Worm (Caenorhabditis elegans): ENCODE results near the gene nhr-253.

nhr-253 gene

ce11 chrV:381227-381950 lies 15.0 kb upstream of the nhr-253 start, which contains the start of gene ZK6.8:
TSS of gene ZK6.8 (plus strand) at chrV:381908.
- no peak for TF ChIP-seq unc-62 (GFP tag; optimal IDR thresholded peaks at IDR 0.05)

DNA sequence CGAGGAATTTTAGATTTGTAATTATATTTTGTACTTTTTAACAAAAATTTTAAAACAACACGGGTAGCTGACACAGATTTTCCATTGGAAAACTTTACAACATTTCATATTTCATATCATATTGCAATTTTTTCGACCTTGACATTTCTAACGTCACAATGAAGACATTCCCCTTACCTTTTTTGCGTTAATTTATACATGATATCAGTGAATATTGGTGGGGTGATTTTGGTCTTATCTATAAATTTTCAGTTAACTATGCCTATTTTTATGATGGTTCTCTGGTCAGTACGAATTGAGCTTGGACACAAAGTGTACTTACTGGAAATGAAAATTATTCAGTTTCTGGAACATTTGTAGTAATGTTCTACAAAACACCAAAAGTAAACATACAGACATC lies 11.9 kb upstream of the nhr-253 start:
- TF ChIP-seq unc-62 (GFP tag; optimal IDR thresholded peaks at IDR 0.05) = no peak

DNA sequence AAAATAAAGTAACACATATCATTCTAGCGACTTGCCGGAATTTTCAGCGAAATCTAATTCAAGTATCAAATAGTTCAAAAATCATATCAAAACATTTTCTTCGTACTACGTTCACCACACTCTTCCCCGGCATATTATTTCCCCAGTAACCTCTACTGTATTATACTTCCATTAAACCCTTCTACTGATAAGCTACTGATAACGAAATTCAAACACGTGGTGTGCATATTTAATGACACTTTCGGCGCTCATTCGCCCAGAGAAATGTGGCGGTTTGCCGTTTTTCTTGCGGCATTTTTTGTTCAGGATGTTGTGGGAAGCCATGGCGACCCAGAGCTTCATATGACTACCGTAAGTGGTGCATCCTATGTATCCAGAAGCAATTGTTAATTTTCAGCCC lies 10.9 kb upstream of the nhr-253 start, which contains the start of gene lipl-5:
lipl-5 (plus strand) TSS at position 259 of the 400 bp plus-strand sequence.
- no peak for TF ChIP-seq unc-62 (GFP tag; optimal IDR thresholded peaks at IDR 0.05)

ce11 chrV:388397-388796 lies 8.0 kb upstream of the nhr-253 start, which contains the start of gene ZK6.6:
TSS of gene ZK6.6 (plus strand) at chrV:388697.
- no peak for TF ChIP-seq unc-62 (GFP tag; optimal IDR thresholded peaks at IDR 0.05)

ce11 chrV:392199-392678 lies 4.2 kb upstream of the nhr-253 start, which contains the start of gene nhr-254:
TSS of gene nhr-254 (plus strand) at chrV:392628.
- no peak for TF ChIP-seq unc-62 (GFP tag; optimal IDR thresholded peaks at IDR 0.05)

DNA sequence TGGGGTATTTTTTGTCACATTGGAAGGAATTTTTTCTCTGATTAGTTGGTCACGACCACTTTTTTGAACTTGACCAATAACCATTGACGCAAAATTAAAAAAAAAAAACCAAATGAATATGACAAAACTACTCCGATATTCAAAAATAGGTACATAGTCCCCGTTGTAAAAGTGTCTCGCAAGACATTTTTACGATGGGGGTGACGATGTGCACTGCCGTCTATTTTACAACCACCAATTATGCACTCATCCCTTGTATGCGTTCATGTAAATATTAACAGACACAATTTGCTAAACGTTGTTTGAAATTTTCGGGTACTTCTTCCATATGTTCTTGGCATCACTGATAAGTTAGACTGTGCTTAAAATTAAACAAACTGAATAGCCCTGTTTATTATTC lies 3.3 kb downstream of the nhr-253 start, which contains the start of gene scl-27:
scl-27 (plus strand) TSS at position 301 of the 400 bp plus-strand sequence.
- TF ChIP-seq unc-62 (GFP tag; optimal IDR thresholded peaks at IDR 0.05) = no peak

ce11 chrV:403028-403427 lies 6.6 kb downstream of the nhr-253 start, which contains the start of gene srh-62:
TSS of gene srh-62 (minus strand) at chrV:403128.
- TF ChIP-seq unc-62 (GFP tag; optimal IDR thresholded peaks at IDR 0.05) = no peak

- no peak for TF ChIP-seq unc-62 (GFP tag; optimal IDR thresholded peaks at IDR 0.05)
These were observed 7.8 kb downstream of the nhr-253 start, which contains the start of gene nhr-252 for ce11 chrV:404210-404669. TSS of gene nhr-252 (plus strand) at chrV:404619.

ce11 chrV:412820-413219 lies 16.4 kb downstream of the nhr-253 start:
- TF ChIP-seq unc-62 (GFP tag; optimal IDR thresholded peaks at IDR 0.05) = no peak

DNA sequence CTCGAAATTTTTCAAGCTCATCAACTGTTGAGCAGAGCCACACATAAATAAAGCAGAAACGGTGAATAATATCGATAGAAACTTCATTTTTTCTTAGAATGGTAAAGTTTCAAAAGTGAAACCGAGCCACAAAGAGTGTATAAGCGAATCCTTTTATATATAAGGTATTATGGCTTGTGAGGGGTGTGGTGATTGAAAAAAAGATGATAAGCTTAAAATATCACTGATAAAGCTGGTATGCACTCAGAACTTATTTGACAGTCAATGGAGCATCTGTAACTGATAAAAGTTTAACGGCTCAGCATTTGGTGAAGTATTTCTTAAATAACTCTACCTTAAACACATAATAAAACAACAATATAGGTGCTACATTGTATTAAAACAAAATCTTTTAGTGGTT lies 18.2 kb downstream of the nhr-253 start, which contains the start of gene dod-19:
dod-19 (minus strand) TSS at position 130 of the 400 bp plus-strand sequence.
- TF ChIP-seq unc-62 (GFP tag; optimal IDR thresholded peaks at IDR 0.05) = no peak

- no peak for TF ChIP-seq unc-62 (GFP tag; optimal IDR thresholded peaks at IDR 0.05)
These were observed 18.7 kb downstream of the nhr-253 start for ce11 chrV:415072-415471.

- no peak for TF ChIP-seq unc-62 (GFP tag; optimal IDR thresholded peaks at IDR 0.05)
These were observed 21.4 kb downstream of the nhr-253 start, which contains the start of gene irg-8 for ce11 chrV:417656-418353. TSS of gene irg-8 (minus strand) at chrV:417706.

ce11 chrV:418432-418831 lies 22.0 kb downstream of the nhr-253 start, which contains the start of gene Y39D8A.1:
TSS of gene Y39D8A.1 (plus strand) at chrV:418732.
- no peak for TF ChIP-seq unc-62 (GFP tag; optimal IDR thresholded peaks at IDR 0.05)

DNA sequence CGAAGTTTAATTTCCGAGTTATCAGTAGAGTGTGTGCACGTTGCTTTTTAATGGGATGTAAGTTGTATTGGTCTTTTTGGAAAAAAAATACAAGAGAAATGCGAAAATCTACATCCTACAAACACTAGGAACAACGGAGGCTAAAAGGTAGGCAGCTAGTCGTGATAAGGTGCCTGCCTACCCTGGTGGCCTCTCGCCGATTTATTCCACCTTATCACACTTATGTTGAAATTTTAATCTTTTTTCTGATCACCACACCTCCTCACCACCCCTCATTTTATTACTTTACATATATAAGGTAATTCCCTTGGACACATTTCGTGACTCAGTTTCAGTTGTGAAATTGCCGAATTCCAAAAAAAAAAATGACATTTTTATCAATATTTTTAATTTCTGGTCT lies 25.7 kb downstream of the nhr-253 start, which contains the start of gene dod-20:
dod-20 (plus strand) TSS at position 301 of the 400 bp plus-strand sequence.
- no peak for TF ChIP-seq unc-62 (GFP tag; optimal IDR thresholded peaks at IDR 0.05)

ce11 chrV:424140-424539 lies 27.7 kb downstream of the nhr-253 start, which contains the start of gene B0554.5:
TSS of gene B0554.5 (plus strand) at chrV:424440.
- no peak for TF ChIP-seq unc-62 (GFP tag; optimal IDR thresholded peaks at IDR 0.05)

DNA sequence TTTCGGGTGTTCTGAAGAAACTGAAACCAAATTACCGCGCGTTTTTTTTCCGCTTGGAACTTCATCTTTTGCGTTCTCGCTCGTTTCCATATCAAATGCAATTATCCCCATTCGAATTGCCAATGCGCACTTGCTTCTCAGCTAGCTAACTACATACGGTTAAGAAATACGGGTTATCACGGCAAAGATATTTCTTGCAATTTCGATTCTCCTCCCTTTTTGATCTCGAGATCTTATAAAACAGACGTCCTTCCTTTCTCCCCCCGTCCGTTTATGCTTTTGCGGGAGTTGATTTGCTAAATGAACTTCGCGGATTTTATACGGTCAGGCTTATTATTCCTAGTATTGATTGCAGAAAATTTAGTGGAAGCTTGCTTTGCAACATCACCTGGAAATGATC lies 32.5 kb downstream of the nhr-253 start, which contains the start of gene B0554.4:
B0554.4 (plus strand) TSS at position 301 of the 400 bp plus-strand sequence.
- no peak for TF ChIP-seq unc-62 (GFP tag; optimal IDR thresholded peaks at IDR 0.05)
